Fruit fly (Drosophila melanogaster) whole organism, wandering third instar larva: Measurements from ENCODE around the gene CRAT.

Experiments used
- CrebA ChIP-seq: fragments of 200-800 bp; sonication (Bioruptor generic); optimal IDR thresholded peaks from 2 replicates; lab custom pipeline; 2016; ENCODE audit warnings: missing biosample characterization, mild to moderate bottlenecking, missing genetic modification characterization, borderline replicate concordance
- GATAd ChIP-seq: sonication (Bioruptor generic); optimal IDR thresholded peaks from 2 replicates; lab custom pipeline; 2016; ENCODE audit warnings: missing biosample characterization, missing genetic modification characterization
- Mio ChIP-seq: sonication (Bioruptor generic); optimal IDR thresholded peaks from 2 replicates; lab custom pipeline; 2016; ENCODE audit warnings: missing biosample characterization, missing genetic modification characterization
- Rel ChIP-seq, 2 experiments: fragments of 200-800 bp; sonication (Bioruptor generic) in 1 of 2; optimal IDR thresholded peaks; 2 replicates in 1 of 2; 3 replicates in 1 of 2; lab custom pipeline; 2016 to 2019; ENCODE audit warnings: mild to moderate bottlenecking in 2 of 2, missing biosample characterization in 2 of 2, missing genetic modification characterization in 2 of 2, moderate library complexity in 1 of 2
- dl ChIP-seq, 2 experiments: fragments of 175-275, 200-275 bp in 1 of 2; fragments of 200-275 bp in 1 of 2; sonication (Bioruptor generic); optimal IDR thresholded peaks; lab custom pipeline; 2018; ENCODE audit warnings: mild to moderate bottlenecking in 2 of 2, missing biosample characterization in 2 of 2, missing genetic modification characterization in 2 of 2, moderate library complexity in 2 of 2; ENCODE audit not compliant: partially characterized antibody in 2 of 2, insufficient read depth in 1 of 2
- h ChIP-seq: fragments of 200-800 bp; sonication (Bioruptor generic); optimal IDR thresholded peaks from 3 replicates; lab custom pipeline; 2016; ENCODE audit warnings: missing biosample characterization, mild to moderate bottlenecking, missing genetic modification characterization
- jim ChIP-seq: fragments of 175-275, 200-325 bp; sonication (Bioruptor generic); optimal IDR thresholded peaks from 2 replicates; lab custom pipeline; 2016; ENCODE audit warnings: missing biosample characterization, mild to moderate bottlenecking, missing genetic modification characterization
- tai ChIP-seq: sonication (Bioruptor generic); optimal IDR thresholded peaks from 2 replicates; lab custom pipeline; 2016; ENCODE audit warnings: missing biosample characterization, missing genetic modification characterization

DNA sequence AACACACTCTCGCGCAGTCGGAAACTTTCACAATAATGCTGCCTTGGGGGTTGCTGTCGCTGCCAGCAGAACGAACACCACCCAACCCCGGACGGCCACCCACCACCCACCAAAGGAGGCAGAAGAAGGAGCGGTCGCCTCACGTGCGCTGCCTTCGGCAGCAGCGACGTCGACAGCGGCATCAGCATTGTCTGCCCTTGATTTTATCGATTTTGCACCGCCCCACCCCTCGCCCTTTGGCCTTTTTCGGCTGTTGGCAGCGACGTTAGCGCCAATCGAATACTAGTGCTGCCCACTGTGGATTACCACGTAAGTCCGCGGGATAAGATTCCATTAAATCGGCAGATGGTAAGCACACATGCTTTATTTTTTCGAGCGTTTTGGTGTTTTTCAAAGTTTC lies 43.3 kb upstream of the CRAT start:
- TF ChIP-seq h (GFP tag; lab: Kevin White, UChicago) (no peak), Rel (GFP tag; optimal IDR thresholded peaks at IDR 0.05; lab: Kevin White, UChicago) (no peak), Rel (tag; optimal IDR thresholded peaks at IDR 0.05; lab: Kevin White, UChicago) (no peak), jim (GFP tag; lab: Kevin White, UChicago) (no peak), Mio (GFP tag; lab: Kevin White, UChicago) (no peak), GATAd (no peak), CrebA (GFP tag; lab: Kevin White, UChicago) (no peak), dl (GFP tag; optimal IDR thresholded peaks at IDR 0.05; lab: Kevin White, UChicago; ENCODE audit: insufficient read depth in 1 of 2, partially characterized antibody in 2 of 2) (no peak), tai (no peak)
